Fruit fly (Drosophila melanogaster): ENCODE data around the gene CG13994.
A peak's percentile ranks its signal among the peaks of the same experiment; 100 is the strongest.

CG13994 gene

dm6 chr2L:6020535-6020934, 42.3 kb upstream of the CG13994 start, which contains the start of gene CG13996:
TSS of gene CG13996 (plus strand) at chr2L:6020835.
- TF ChIP-seq CG4617 (GFP tag; optimal IDR thresholded peaks at IDR 0.05; ENCODE audit: borderline replicate concordance) (no peak), pita (GFP tag; optimal IDR thresholded peaks at IDR 0.05) (no peak), Ssrp (tag; optimal IDR thresholded peaks at IDR 0.05) (no peak), CG4360 (GFP tag; IDR thresholded peaks at IDR 0.05) (no peak), CG6254 (GFP tag; optimal IDR thresholded peaks at IDR 0.05) (no peak), ERR (GFP tag; optimal IDR thresholded peaks at IDR 0.05) (no peak), CG8359 (GFP tag; optimal IDR thresholded peaks at IDR 0.05; ENCODE audit: borderline replicate concordance) (no peak)

- no peak for TF ChIP-seq H15 (GFP tag; IDR thresholded peaks at IDR 0.05)
- TF ChIP-seq tap (tag; optimal IDR thresholded peaks at IDR 0.05), result no peak
- TF ChIP-seq CG17359 (tag; optimal IDR thresholded peaks at IDR 0.05), result peak; percentile 18
- peak; percentile 56 for TF ChIP-seq CG2678 (tag; optimal IDR thresholded peaks at IDR 0.05)
- peak; percentile 1 for TF ChIP-seq CG6254 (GFP tag; optimal IDR thresholded peaks at IDR 0.05)
- no peak for TF ChIP-seq CG10654 (GFP tag; optimal IDR thresholded peaks at IDR 0.05)
- TF ChIP-seq CG17361 (GFP tag; IDR thresholded peaks at IDR 0.05), result peak; percentile 61
- TF ChIP-seq CG9727 (GFP tag; optimal IDR thresholded peaks at IDR 0.05), result peak; percentile 52
- TF ChIP-seq grau (tag; optimal IDR thresholded peaks at IDR 0.05), result no peak
- 0 out of 4 replicates have a peak, but pooled peaks have one; percentile 36 for TF ChIP-seq Gug (GFP tag; IDR thresholded peaks at IDR 0.05)
- TF ChIP-seq Vsx1 (GFP tag; optimal IDR thresholded peaks at IDR 0.05), result no peak
- peak; percentile 47; the same call in 1 of the 2 replicates for TF ChIP-seq CG31441 (GFP tag; IDR thresholded peaks at IDR 0.05)
- TF ChIP-seq Sry-δ (GFP tag; optimal IDR thresholded peaks at IDR 0.05), result no peak
- peak; percentile 29 for TF ChIP-seq dmrt99B (tag; optimal IDR thresholded peaks at IDR 0.05)
- TF ChIP-seq CG14710 (tag; optimal IDR thresholded peaks at IDR 0.05), result peak; percentile 54
- TF ChIP-seq D19A (tag; optimal IDR thresholded peaks at IDR 0.05), result peak; percentile 44
- 0 out of 2 replicates have a peak, but pooled peaks have one; percentile 27 for TF ChIP-seq sisA (GFP tag; IDR thresholded peaks at IDR 0.05)
- TF ChIP-seq nom (GFP tag; optimal IDR thresholded peaks at IDR 0.05), result peak; percentile 64
- TF ChIP-seq CG8359 (GFP tag; optimal IDR thresholded peaks at IDR 0.05; ENCODE audit: borderline replicate concordance), result peak; percentile 6
- TF ChIP-seq dysf (GFP tag; IDR thresholded peaks at IDR 0.05), result 0 out of 3 replicates have a peak, but pooled peaks have one; percentile 9
- peak; percentile 71 for TF ChIP-seq CG18262 (tag; optimal IDR thresholded peaks at IDR 0.05)
- 0 out of 2 replicates have a peak, but pooled peaks have one; percentile 24 for TF ChIP-seq CG6689 (GFP tag; IDR thresholded peaks at IDR 0.05)
- peak; percentile 16 for TF ChIP-seq zen (tag; optimal IDR thresholded peaks at IDR 0.05)
- TF ChIP-seq fd96Cb (tag; optimal IDR thresholded peaks at IDR 0.05), result peak; percentile 23
- TF ChIP-seq CG4424 (GFP tag; optimal IDR thresholded peaks at IDR 0.05), result peak; percentile 13
- TF ChIP-seq D (optimal IDR thresholded peaks at IDR 0.05), result no peak
- TF ChIP-seq D (GFP tag; optimal IDR thresholded peaks at IDR 0.05), result peak; percentile 10
- TF ChIP-seq CG2712 (tag; optimal IDR thresholded peaks at IDR 0.05), result peak; percentile 70
- peak; percentile 31 to 34 for TF ChIP-seq bsh (GFP tag; optimal IDR thresholded peaks at IDR 0.05)
- TF ChIP-seq prd (optimal IDR thresholded peaks at IDR 0.05), result no peak
- TF ChIP-seq prd (GFP tag; IDR thresholded peaks at IDR 0.05), result peak; percentile 30; the same call in 1 of the 3 replicates
- peak; percentile 44 for TF ChIP-seq Ssrp (tag; optimal IDR thresholded peaks at IDR 0.05)
- peak; percentile 33; the same call in 1 of the 3 replicates for TF ChIP-seq croc (GFP tag; conservative IDR thresholded peaks at IDR 0.05)
- TF ChIP-seq CG15479 (GFP tag; optimal IDR thresholded peaks at IDR 0.05), result no peak
- TF ChIP-seq CG11695 (GFP tag; IDR thresholded peaks at IDR 0.05), result no peak
- TF ChIP-seq Xrp1 (GFP tag; IDR thresholded peaks at IDR 0.05), result peak; percentile 62
- TF ChIP-seq CG7839 (tag; optimal IDR thresholded peaks at IDR 0.05), result peak; percentile 42
- TF ChIP-seq CG15696 (tag; optimal IDR thresholded peaks at IDR 0.05), result peak; percentile 65
- TF ChIP-seq phol (tag; optimal IDR thresholded peaks at IDR 0.05), result peak; percentile 58
- TF ChIP-seq toy (GFP tag; IDR thresholded peaks at IDR 0.05), result no peak
- TF ChIP-seq CG10565 (GFP tag; optimal IDR thresholded peaks at IDR 0.05), result no peak
- peak; percentile 68 for TF ChIP-seq CG4404 (GFP tag; IDR thresholded peaks at IDR 0.05)
- no peak for TF ChIP-seq mld (GFP tag; IDR thresholded peaks at IDR 0.05; ENCODE audit: partially characterized antibody)
- peak; percentile 4 for TF ChIP-seq lab (GFP tag; optimal IDR thresholded peaks at IDR 0.05)
Observed at dm6 chr2L:6022793-6023192, 40.0 kb upstream of the CG13994 start.

Data from whole organism, embryonic.